Worm (Caenorhabditis elegans) whole organism, mixed stage, embryonic: ENCODE measurements around the gene T03G6.3.

Experiments
- M03D4.4 ChIP-seq: sonication (generic microtip); optimal IDR thresholded peaks from 2 replicates; lab custom pipeline; 2017; ENCODE audit warnings: mild to moderate bottlenecking, missing genetic modification characterization, missing compliant biosample characterization
- bed-3 ChIP-seq: fragments of 200-800 bp; sonication (Bioruptor generic); optimal IDR thresholded peaks from 3 replicates; lab custom pipeline; 2018; ENCODE audit warnings: mild to moderate bottlenecking, missing genetic modification characterization, moderate library complexity, missing compliant biosample characterization
- blmp-1 ChIP-seq: fragments of 150-350 bp; optimal IDR thresholded peaks from 2 replicates; lab custom pipeline; 2014; ENCODE audit warnings: missing biosample characterization, missing genetic modification characterization
- ceh-43 ChIP-seq: fragments of 200-800 bp; sonication (Bioruptor generic); optimal IDR thresholded peaks from 2 replicates; lab custom pipeline; 2018; ENCODE audit warnings: mild to moderate bottlenecking, missing genetic modification characterization, moderate library complexity, missing compliant biosample characterization
- ceh-83 ChIP-seq: fragments of 200-800 bp; sonication (Bioruptor generic); optimal IDR thresholded peaks from 2 replicates; lab custom pipeline; 2018; ENCODE audit warnings: mild to moderate bottlenecking, missing genetic modification characterization, missing compliant biosample characterization
- ces-1 ChIP-seq: fragments of 150-350 bp; optimal IDR thresholded peaks from 2 replicates; lab custom pipeline; 2014; ENCODE audit warnings: missing biosample characterization, missing genetic modification reagents, missing genetic modification characterization
- cnd-1 ChIP-seq: fragments of 200-800 bp; sonication (Bioruptor generic); optimal IDR thresholded peaks from 2 replicates; lab custom pipeline; 2018; ENCODE audit warnings: mild to moderate bottlenecking, missing genetic modification characterization, missing compliant biosample characterization
- elt-1 ChIP-seq: sonication (generic microtip); optimal IDR thresholded peaks from 2 replicates; lab custom pipeline; 2017; ENCODE audit warnings: missing genetic modification characterization, mild to moderate bottlenecking, missing compliant biosample characterization, antibody characterized with exemption, moderate library complexity, borderline replicate concordance; ENCODE audit not compliant: insufficient read depth
- elt-3 ChIP-seq: fragments of 150-350 bp; optimal IDR thresholded peaks from 2 replicates; lab custom pipeline; 2014; ENCODE audit warnings: missing biosample characterization, missing genetic modification characterization
- ham-2 ChIP-seq: fragments of 200-800 bp; sonication (Bioruptor generic); optimal IDR thresholded peaks from 2 replicates; lab custom pipeline; 2018; ENCODE audit warnings: mild to moderate bottlenecking, missing genetic modification characterization, missing compliant biosample characterization
- lin-13 ChIP-seq: fragments of 150-350 bp; optimal IDR thresholded peaks from 2 replicates; lab custom pipeline; 2014; ENCODE audit warnings: missing biosample characterization, missing genetic modification characterization
- lin-32 ChIP-seq: fragments of 200-800 bp; sonication (Bioruptor generic); optimal IDR thresholded peaks from 2 replicates; lab custom pipeline; 2018; ENCODE audit warnings: mild to moderate bottlenecking, missing genetic modification characterization, missing compliant biosample characterization
- lsy-2 ChIP-seq: fragments of 150-350 bp; optimal IDR thresholded peaks from 2 replicates; lab custom pipeline; 2014; ENCODE audit warnings: missing biosample characterization, missing genetic modification characterization
- mab-5 ChIP-seq: fragments of 150-350 bp; optimal IDR thresholded peaks from 2 replicates; lab custom pipeline; 2014; ENCODE audit warnings: missing biosample characterization, missing genetic modification characterization
- mep-1 ChIP-seq: fragments of 150-350 bp; optimal IDR thresholded peaks from 2 replicates; lab custom pipeline; 2017; ENCODE audit warnings: missing biosample characterization, missing genetic modification reagents, missing genetic modification characterization, inconsistent platforms
- mls-2 ChIP-seq: sonication (generic microtip); optimal IDR thresholded peaks from 2 replicates; lab custom pipeline; 2016; ENCODE audit warnings: mild to moderate bottlenecking, missing genetic modification characterization, moderate library complexity, missing compliant biosample characterization
- nhr-12 ChIP-seq: fragments of 150-350 bp; optimal IDR thresholded peaks from 2 replicates; lab custom pipeline; 2014; ENCODE audit warnings: missing biosample characterization, missing genetic modification characterization
- nhr-2 ChIP-seq: fragments of 150-350 bp; optimal IDR thresholded peaks from 2 replicates; lab custom pipeline; 2014; ENCODE audit warnings: missing biosample characterization, missing genetic modification characterization
- nhr-28 ChIP-seq: fragments of 150-350 bp; optimal IDR thresholded peaks from 2 replicates; lab custom pipeline; 2014; ENCODE audit warnings: missing biosample characterization, missing genetic modification characterization
- nhr-76 ChIP-seq: sonication (generic microtip); optimal IDR thresholded peaks from 2 replicates; lab custom pipeline; 2017; ENCODE audit warnings: missing biosample characterization, missing genetic modification characterization
- pha-4 ChIP-seq: fragments of 150-350 bp; optimal IDR thresholded peaks from 2 replicates; lab custom pipeline; 2018; ENCODE audit warnings: missing biosample characterization, missing genetic modification reagents, missing genetic modification characterization
- sem-2 ChIP-seq: fragments of 200-800 bp; sonication (Bioruptor generic); optimal IDR thresholded peaks from 2 replicates; lab custom pipeline; 2018; ENCODE audit warnings: mild to moderate bottlenecking, missing genetic modification characterization, missing compliant biosample characterization
- sptf-1 ChIP-seq: sonication (generic microtip); optimal IDR thresholded peaks from 2 replicates; lab custom pipeline; 2017; ENCODE audit warnings: mild to moderate bottlenecking, missing genetic modification characterization, moderate library complexity, missing compliant biosample characterization
- tbx-8 ChIP-seq: fragments of 200-800 bp; sonication (Bioruptor generic); optimal IDR thresholded peaks from 2 replicates; lab custom pipeline; 2018; ENCODE audit warnings: mild to moderate bottlenecking, missing genetic modification characterization, moderate library complexity, missing compliant biosample characterization
- unc-120 ChIP-seq: sonication (generic microtip); optimal IDR thresholded peaks from 2 replicates; lab custom pipeline; 2017; ENCODE audit warnings: missing genetic modification characterization, missing compliant biosample characterization; ENCODE audit not compliant: poor library complexity, severe bottlenecking
- unc-39 ChIP-seq: fragments of 150-350 bp; optimal IDR thresholded peaks from 2 replicates; lab custom pipeline; 2014; ENCODE audit warnings: missing biosample characterization, missing genetic modification characterization
- unc-62 ChIP-seq: fragments of 150-350 bp; optimal IDR thresholded peaks from 2 replicates; lab custom pipeline; 2014; ENCODE audit warnings: missing biosample characterization, missing genetic modification reagents, missing genetic modification characterization
- zip-8 ChIP-seq: fragments of 150-350 bp; optimal IDR thresholded peaks from 2 replicates; lab custom pipeline; 2014; ENCODE audit warnings: missing biosample characterization, missing genetic modification characterization
- ztf-11 ChIP-seq: fragments of 150-350 bp; optimal IDR thresholded peaks from 2 replicates; lab custom pipeline; 2014; ENCODE audit warnings: missing biosample characterization, missing genetic modification characterization

T03G6.3 gene

ce11 chrX:2607522-2608278 lies 7.8 kb downstream of the T03G6.3 start, which contains the start of gene T03G6.1:
Gene T03G6.1, plus strand, starts transcription at chrX:2608228.
- TF ChIP-seq zip-8 (tag; lab: Kevin White, UChicago) (peak; percentile 88), sptf-1 (tag; lab: Kevin White, UChicago) (no peak), lsy-2 (no peak), elt-1 (tag; lab: Kevin White, UChicago) (peak; percentile 72)

DNA sequence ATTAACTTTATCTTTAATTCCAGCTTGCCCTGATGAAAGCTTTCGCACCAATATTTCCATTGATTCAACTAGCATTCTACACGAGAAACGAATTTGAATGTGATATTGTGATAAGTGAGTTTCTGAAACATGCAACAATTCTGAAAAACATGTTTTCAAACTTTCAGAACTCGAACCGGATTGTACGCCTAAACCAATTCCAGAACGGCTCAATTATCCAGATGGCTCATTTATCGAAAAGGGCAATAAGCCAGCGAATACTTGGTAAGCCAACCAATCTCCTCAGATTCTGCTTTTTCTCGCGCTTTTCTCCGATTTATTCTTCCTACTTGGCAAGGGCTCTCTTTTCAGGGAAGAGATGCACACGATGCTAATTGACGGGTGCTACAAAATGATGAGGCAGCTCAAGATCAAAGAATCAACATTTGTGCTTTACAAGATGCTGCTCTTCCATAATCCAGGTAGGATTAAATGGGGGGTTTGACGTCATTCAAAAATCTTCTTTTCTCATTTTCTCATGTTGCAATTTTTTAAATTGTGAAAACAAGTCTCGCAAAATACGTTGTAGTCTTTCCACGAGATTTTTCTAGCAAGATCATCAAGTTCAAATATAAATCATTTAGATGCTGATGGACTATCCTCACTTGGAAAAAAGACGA lies 11.0 kb downstream of the T03G6.3 start:
- TF ChIP-seq lin-32 (GFP tag; lab: Kevin White, UChicago) (no peak), sem-2 (GFP tag; lab: Kevin White, UChicago) (no peak), ces-1 (GFP tag; lab: Kevin White, UChicago) (peak; percentile 40), M03D4.4 (no peak)

- TF ChIP-seq tbx-8 (no peak), nhr-28 (tag; lab: Kevin White, UChicago) (no peak), mls-2 (tag; lab: Kevin White, UChicago) (no peak), mep-1 (tag; lab: Kevin White, UChicago) (no peak), ces-1 (GFP tag; lab: Kevin White, UChicago) (no peak), lsy-2 (no peak), nhr-2 (tag; lab: Kevin White, UChicago) (no peak), unc-39 (tag; lab: Kevin White, UChicago) (no peak), unc-62 (GFP tag; lab: Kevin White, UChicago) (no peak), lin-13 (tag; lab: Kevin White, UChicago) (no peak), lin-32 (GFP tag; lab: Kevin White, UChicago) (no peak), ceh-83 (GFP tag; lab: Kevin White, UChicago) (no peak), nhr-12 (no peak), nhr-76 (no peak)
- TF ChIP-seq, all 35 proteins: peak for 0
Measured at ce11 chrX:2601025-2601705, 14.4 kb downstream of the T03G6.3 start.

- TF ChIP-seq unc-120 (peak; percentile 100), mab-5 (tag; lab: Kevin White, UChicago) (no peak), unc-62 (GFP tag; lab: Kevin White, UChicago) (peak; percentile 44), lsy-2 (peak; percentile 7), sptf-1 (tag; lab: Kevin White, UChicago) (peak; percentile 43), pha-4 (tag; lab: Kevin White, UChicago) (no peak), mls-2 (tag; lab: Kevin White, UChicago) (peak; percentile 47), ces-1 (GFP tag; lab: Kevin White, UChicago) (peak; percentile 36)
Measured at ce11 chrX:2598833-2599279, 16.7 kb downstream of the T03G6.3 start.

DNA sequence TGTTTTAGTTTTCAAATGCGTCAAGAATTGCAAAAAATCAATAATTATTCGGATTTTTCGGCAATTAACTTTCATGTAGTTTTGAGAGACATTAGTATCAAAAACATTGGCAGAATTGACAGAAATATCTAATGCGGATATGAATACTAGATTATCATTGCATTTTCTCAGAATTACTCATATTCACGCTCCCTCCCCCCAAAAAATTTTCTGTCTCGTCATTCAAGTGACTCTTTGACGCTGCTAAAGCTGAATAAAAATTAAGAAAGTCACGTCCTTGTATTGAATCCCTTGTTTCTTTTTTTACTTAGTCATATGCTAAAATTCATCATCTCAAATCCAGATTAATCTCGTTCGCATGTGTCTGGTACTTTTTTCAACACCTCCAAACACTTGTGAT lies 18.9 kb downstream of the T03G6.3 start:
- TF ChIP-seq pha-4 (tag; lab: Kevin White, UChicago) (no peak), ham-2 (GFP tag; lab: Kevin White, UChicago) (no peak), sptf-1 (tag; lab: Kevin White, UChicago) (no peak), unc-62 (GFP tag; lab: Kevin White, UChicago) (no peak), mep-1 (tag; lab: Kevin White, UChicago) (no peak), unc-120 (no peak), mls-2 (tag; lab: Kevin White, UChicago) (no peak), elt-1 (tag; lab: Kevin White, UChicago) (no peak), cnd-1 (tag; lab: Kevin White, UChicago) (no peak), elt-3 (tag; lab: Kevin White, UChicago) (no peak), sem-2 (GFP tag; lab: Kevin White, UChicago) (no peak)
- TF ChIP-seq, all 35 proteins: peak for 0

ce11 chrX:2595757-2596059 lies 19.8 kb downstream of the T03G6.3 start:
- no peak for TF ChIP-seq nhr-76
- TF ChIP-seq unc-62 (GFP tag; lab: Kevin White, UChicago) = no peak
- no peak for TF ChIP-seq ces-1 (GFP tag; lab: Kevin White, UChicago)
- no peak for TF ChIP-seq ceh-43 (GFP tag; lab: Kevin White, UChicago)
- TF ChIP-seq nhr-28 (tag; lab: Kevin White, UChicago) = no peak
- TF ChIP-seq elt-1 (tag; lab: Kevin White, UChicago) = no peak
- TF ChIP-seq cnd-1 (tag; lab: Kevin White, UChicago) = no peak
- TF ChIP-seq ztf-11 (tag; lab: Kevin White, UChicago) = no peak
- TF ChIP-seq blmp-1 (tag; lab: Kevin White, UChicago) = no peak
- TF ChIP-seq mls-2 (tag; lab: Kevin White, UChicago) = no peak
- no peak for TF ChIP-seq mep-1 (tag; lab: Kevin White, UChicago)
- no peak for TF ChIP-seq bed-3
- TF ChIP-seq pha-4 (tag; lab: Kevin White, UChicago) = no peak
- no peak for TF ChIP-seq nhr-2 (tag; lab: Kevin White, UChicago)
